Fruit fly (Drosophila melanogaster): Measurements from ENCODE around the gene CG12011.

CG12011 gene

DNA sequence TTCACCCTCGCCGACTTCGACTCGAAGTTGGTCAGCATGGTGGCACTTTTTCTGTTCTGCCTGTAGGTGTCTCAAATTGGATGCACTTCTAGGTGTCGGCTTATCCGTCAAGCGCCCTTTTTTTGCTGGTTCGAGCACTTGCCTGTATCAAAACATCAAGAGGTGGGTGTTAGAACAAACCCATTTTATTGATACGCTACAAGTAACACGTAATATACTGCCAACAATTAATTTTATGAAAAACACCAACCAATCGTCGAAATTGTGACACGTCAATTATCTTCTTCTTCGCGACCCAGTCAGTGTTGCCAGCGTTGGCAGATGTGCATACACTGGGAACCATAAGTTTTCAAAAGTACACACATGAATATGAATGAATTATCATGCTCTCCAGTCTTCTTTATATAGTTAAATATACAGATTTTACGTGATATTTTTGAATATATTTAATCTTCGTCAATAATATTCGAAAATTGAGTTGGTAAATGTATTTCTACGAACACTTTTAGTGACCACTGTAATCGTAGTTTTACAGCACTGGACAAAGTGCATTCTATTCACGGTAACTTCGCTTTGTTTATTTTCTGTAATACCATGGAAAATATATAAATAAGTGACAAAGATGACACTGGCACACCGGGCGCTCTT lies 49.4 kb upstream of the CG12011 start, which contains the start of the genes alphaCOP and CG13919 (continued):
- no peak for TF ChIP-seq Scr (GFP tag; IDR thresholded peaks at IDR 0.05; ENCODE audit: partially characterized antibody)
- TF ChIP-seq Mes4 (GFP tag; optimal IDR thresholded peaks at IDR 0.05) = peak; percentile 89
- TF ChIP-seq Tbp (GFP tag; optimal IDR thresholded peaks at IDR 0.05) = no peak
- TF ChIP-seq dpn (GFP tag; optimal IDR thresholded peaks at IDR 0.05) = peak; percentile 95 to 98
- peak; percentile 86 for TF ChIP-seq CG7987 (GFP tag; optimal IDR thresholded peaks at IDR 0.05)
- peak; percentile 9 for TF ChIP-seq Sin3A (optimal IDR thresholded peaks at IDR 0.05)
- peak; percentile 95 for TF ChIP-seq CG17829 (tag; optimal IDR thresholded peaks at IDR 0.05)
- TF ChIP-seq CG30020 (tag; optimal IDR thresholded peaks at IDR 0.05) = peak; percentile 86
- TF ChIP-seq CG34376 (GFP tag; optimal IDR thresholded peaks at IDR 0.05) = peak; percentile 89
- no peak for TF ChIP-seq vnd (GFP tag; IDR thresholded peaks at IDR 0.05; ENCODE audit: partially characterized antibody)
- peak; percentile 97 for TF ChIP-seq B-H1 (GFP tag; IDR thresholded peaks at IDR 0.05)
- TF ChIP-seq ranshi (GFP tag; IDR thresholded peaks at IDR 0.05) = peak; percentile 85; the same call in 1 of the 2 replicates
- TF ChIP-seq CG2129 (GFP tag; IDR thresholded peaks at IDR 0.05; ENCODE audit: partially characterized antibody) = no peak
- peak; percentile 69 for TF ChIP-seq sima (GFP tag; optimal IDR thresholded peaks at IDR 0.05)
- peak in 1 of 3 experiments; percentile 98 for TF ChIP-seq Stat92E (GFP tag; optimal IDR thresholded peaks at IDR 0.05)
- TF ChIP-seq mirr (GFP tag; optimal IDR thresholded peaks at IDR 0.05) = peak; percentile 81
- peak; percentile 97 for TF ChIP-seq oc (tag; optimal IDR thresholded peaks at IDR 0.05)
- TF ChIP-seq tgo (GFP tag; IDR thresholded peaks at IDR 0.05) = peak; percentile 97
- TF ChIP-seq chif (GFP tag; optimal IDR thresholded peaks at IDR 0.05) = peak; percentile 91 to 96
- TF ChIP-seq CG17912 (GFP tag; optimal IDR thresholded peaks at IDR 0.05) = peak; percentile 84
- peak; percentile 56 for TF ChIP-seq fd64A (GFP tag; optimal IDR thresholded peaks at IDR 0.05)
- TF ChIP-seq Taf1 (GFP tag; IDR thresholded peaks at IDR 0.05) = peak; percentile 92
- TF ChIP-seq CG17802 (tag; optimal IDR thresholded peaks at IDR 0.05) = peak; percentile 75
- peak; percentile 69 for TF ChIP-seq CG6654 (GFP tag; optimal IDR thresholded peaks at IDR 0.05)
- TF ChIP-seq esg (GFP tag; conservative IDR thresholded peaks at IDR 0.05) = peak; percentile 98
- TF ChIP-seq CkIIα-i1 (GFP tag; IDR thresholded peaks at IDR 0.05) = peak; percentile 78
- peak; percentile 69; the same call in 1 of the 3 replicates for TF ChIP-seq CG2199 (GFP tag; IDR thresholded peaks at IDR 0.05)
- TF ChIP-seq lilli (GFP tag; optimal IDR thresholded peaks at IDR 0.05) = peak; percentile 98
- TF ChIP-seq CG6813 (GFP tag; optimal IDR thresholded peaks at IDR 0.05) = peak; percentile 75
- TF ChIP-seq CoRest (tag; optimal IDR thresholded peaks at IDR 0.05) = peak; percentile 98
- TF ChIP-seq wdn (GFP tag; IDR thresholded peaks at IDR 0.05) = peak; percentile 96
- TF ChIP-seq Atf6 (GFP tag; IDR thresholded peaks at IDR 0.05) = peak; percentile 98
- peak; percentile 81 for TF ChIP-seq CG12071 (GFP tag; optimal IDR thresholded peaks at IDR 0.05)
- TF ChIP-seq knrl (GFP tag; IDR thresholded peaks at IDR 0.05; ENCODE audit: partially characterized antibody) = peak; percentile 43; the same call in 1 of the 3 replicates
- TF ChIP-seq chinmo (GFP tag; IDR thresholded peaks at IDR 0.05; ENCODE audit: partially characterized antibody) = no peak
- peak; percentile 61 for TF ChIP-seq CG10274 (GFP tag; optimal IDR thresholded peaks at IDR 0.05)
- peak; percentile 60 for TF ChIP-seq CG3163 (GFP tag; optimal IDR thresholded peaks at IDR 0.05)
- peak; percentile 86 for TF ChIP-seq CG6854 (GFP tag; optimal IDR thresholded peaks at IDR 0.05)
- peak; percentile 97 for TF ChIP-seq CG10462 (GFP tag; optimal IDR thresholded peaks at IDR 0.05)
- peak; percentile 97 for TF ChIP-seq dysf (GFP tag; IDR thresholded peaks at IDR 0.05)
- no peak for TF ChIP-seq usp (GFP tag; optimal IDR thresholded peaks at IDR 0.05)
- peak; percentile 75 for TF ChIP-seq NC2α (GFP tag; optimal IDR thresholded peaks at IDR 0.05)
- peak; percentile 93 for TF ChIP-seq Dbx (GFP tag; IDR thresholded peaks at IDR 0.05)
- TF ChIP-seq CG4820 (GFP tag; optimal IDR thresholded peaks at IDR 0.05) = peak; percentile 88
- peak; percentile 91 for TF ChIP-seq org-1 (GFP tag; optimal IDR thresholded peaks at IDR 0.05)
- TF ChIP-seq inv (GFP tag; IDR thresholded peaks at IDR 0.05; ENCODE audit: partially characterized antibody) = 0 out of 2 replicates have a peak, but pooled peaks have one; percentile 12
- peak; percentile 86 for TF ChIP-seq E2f2 (GFP tag; IDR thresholded peaks at IDR 0.05)
- TF ChIP-seq tin (GFP tag; optimal IDR thresholded peaks at IDR 0.05) = peak; percentile 93
- TF ChIP-seq CG18619 (GFP tag; optimal IDR thresholded peaks at IDR 0.05) = peak; percentile 94
- TF ChIP-seq cad (GFP tag; optimal IDR thresholded peaks at IDR 0.05) = no peak
